Worm (Caenorhabditis elegans) whole organism, L2 larva: ENCODE measurements around the gene clec-72.

Source experiments
- C34F6.9 ChIP-seq: fragments of 150-350 bp; optimal IDR thresholded peaks from 2 replicates; lab custom pipeline; 2014; ENCODE audit warnings: missing biosample characterization, missing genetic modification characterization
- F13H6.1 ChIP-seq: sonication (generic microtip); optimal IDR thresholded peaks from 2 replicates; lab custom pipeline; 2016; ENCODE audit warnings: missing genetic modification characterization, missing compliant biosample characterization
- R02D3.7 ChIP-seq: fragments of 150-350 bp; optimal IDR thresholded peaks from 2 replicates; lab custom pipeline; 2014; ENCODE audit warnings: missing biosample characterization, missing genetic modification characterization
- Y55F3AM.14 ChIP-seq: fragments of 200-800 bp; sonication (Bioruptor generic); optimal IDR thresholded peaks from 2 replicates; lab custom pipeline; 2018; ENCODE audit warnings: mild to moderate bottlenecking, missing genetic modification characterization, missing compliant biosample characterization
- blmp-1 ChIP-seq: sonication (generic microtip); optimal IDR thresholded peaks from 2 replicates; lab custom pipeline; 2017; ENCODE audit warnings: missing genetic modification characterization, mild to moderate bottlenecking, missing compliant biosample characterization, antibody characterized with exemption, moderate library complexity; ENCODE audit not compliant: insufficient read depth
- ceh-16 ChIP-seq: fragments of 150-350 bp; optimal IDR thresholded peaks from 2 replicates; lab custom pipeline; 2014; ENCODE audit warnings: missing biosample characterization, missing genetic modification characterization
- ceh-82 ChIP-seq: fragments of 150-350 bp; optimal IDR thresholded peaks from 2 replicates; lab custom pipeline; 2014; ENCODE audit warnings: missing biosample characterization, missing genetic modification characterization
- crh-2 ChIP-seq: sonication (generic microtip); optimal IDR thresholded peaks from 2 replicates; lab custom pipeline; 2017; ENCODE audit warnings: missing biosample characterization, missing genetic modification characterization
- dmd-4 ChIP-seq: sonication (generic microtip); optimal IDR thresholded peaks from 2 replicates; lab custom pipeline; 2017; ENCODE audit warnings: missing biosample characterization, missing genetic modification characterization
- egl-27 ChIP-seq: sonication (generic microtip); optimal IDR thresholded peaks from 3 replicates; lab custom pipeline; 2017; ENCODE audit warnings: missing biosample characterization, missing genetic modification reagents, missing genetic modification characterization
- elt-1 ChIP-seq: fragments of 150-350 bp; optimal IDR thresholded peaks from 2 replicates; lab custom pipeline; 2014; ENCODE audit warnings: missing biosample characterization, missing genetic modification characterization
- elt-3 ChIP-seq: sonication (generic microtip); optimal IDR thresholded peaks from 2 replicates; lab custom pipeline; 2017; ENCODE audit warnings: missing biosample characterization, missing genetic modification characterization
- fos-1 ChIP-seq: fragments of 150-350 bp; optimal IDR thresholded peaks from 2 replicates; lab custom pipeline; 2014; ENCODE audit warnings: missing biosample characterization, missing genetic modification characterization
- gmeb-1 ChIP-seq: fragments of 150-350 bp; optimal IDR thresholded peaks from 2 replicates; lab custom pipeline; 2014; ENCODE audit warnings: missing biosample characterization, missing genetic modification characterization
- lin-11 ChIP-seq: fragments of 150-350 bp; sonication (generic microtip); optimal IDR thresholded peaks from 2 replicates; lab custom pipeline; 2014; ENCODE audit warnings: missing biosample characterization, missing genetic modification characterization, inconsistent platforms, mixed read lengths
- lin-13 ChIP-seq: fragments of 150-350 bp; optimal IDR thresholded peaks from 2 replicates; lab custom pipeline; 2014; ENCODE audit warnings: missing biosample characterization, missing genetic modification reagents, missing genetic modification characterization
- lin-39 ChIP-seq: fragments of 150-350 bp; optimal IDR thresholded peaks from 2 replicates; lab custom pipeline; 2014; ENCODE audit warnings: missing biosample characterization, missing genetic modification reagents, missing genetic modification characterization
- mab-5 ChIP-seq: fragments of 150-350 bp; optimal IDR thresholded peaks from 2 replicates; lab custom pipeline; 2014; ENCODE audit warnings: missing biosample characterization, missing genetic modification characterization
- mbf-1 ChIP-seq: sonication (generic microtip); optimal IDR thresholded peaks from 2 replicates; lab custom pipeline; 2017; ENCODE audit warnings: missing biosample characterization, missing genetic modification characterization
- nhr-10 ChIP-seq: sonication (generic microtip); optimal IDR thresholded peaks from 2 replicates; lab custom pipeline; 2017; ENCODE audit warnings: missing biosample characterization, missing genetic modification characterization
- nhr-11 ChIP-seq: fragments of 150-350 bp; optimal IDR thresholded peaks from 2 replicates; lab custom pipeline; 2014; ENCODE audit warnings: missing biosample characterization, missing genetic modification characterization
- nhr-12 ChIP-seq: fragments of 150-350 bp; optimal IDR thresholded peaks from 2 replicates; lab custom pipeline; 2014; ENCODE audit warnings: missing biosample characterization, missing genetic modification characterization
- nhr-129 ChIP-seq: fragments of 150-350 bp; optimal IDR thresholded peaks from 2 replicates; lab custom pipeline; 2014; ENCODE audit warnings: missing biosample characterization, missing genetic modification characterization
- nhr-21 ChIP-seq: fragments of 150-350 bp; optimal IDR thresholded peaks from 2 replicates; lab custom pipeline; 2014; ENCODE audit warnings: missing biosample characterization, missing genetic modification characterization
- nhr-23 ChIP-seq: fragments of 150-350 bp; optimal IDR thresholded peaks from 2 replicates; lab custom pipeline; 2014; ENCODE audit warnings: missing biosample characterization, missing genetic modification reagents, missing genetic modification characterization
- nhr-237 ChIP-seq: fragments of 150-350 bp; optimal IDR thresholded peaks from 2 replicates; lab custom pipeline; 2014; ENCODE audit warnings: missing biosample characterization, missing genetic modification characterization
- nhr-25 ChIP-seq: fragments of 150-350 bp; sonication (generic microtip); optimal IDR thresholded peaks from 3 replicates; lab custom pipeline; 2014; ENCODE audit warnings: missing biosample characterization, missing genetic modification characterization
- nhr-6 ChIP-seq: fragments of 150-350 bp; optimal IDR thresholded peaks from 2 replicates; lab custom pipeline; 2014; ENCODE audit warnings: missing biosample characterization, missing genetic modification characterization
- nhr-77 ChIP-seq: fragments of 150-350 bp; optimal IDR thresholded peaks from 2 replicates; lab custom pipeline; 2014; ENCODE audit warnings: missing biosample characterization, missing genetic modification characterization
- peb-1 ChIP-seq: fragments of 150-350 bp; optimal IDR thresholded peaks from 2 replicates; lab custom pipeline; 2014; ENCODE audit warnings: missing biosample characterization, missing genetic modification characterization
- sem-4 ChIP-seq: fragments of 150-350 bp; optimal IDR thresholded peaks from 2 replicates; lab custom pipeline; 2014; ENCODE audit warnings: missing biosample characterization, missing genetic modification reagents, missing genetic modification characterization
- sma-3 ChIP-seq: sonication (generic microtip); optimal IDR thresholded peaks from 2 replicates; lab custom pipeline; 2016; ENCODE audit warnings: missing genetic modification reagents, missing genetic modification characterization, missing compliant biosample characterization
- sma-9 ChIP-seq, 2 experiments: fragments of 150-350 bp in 1 of 2; sonication (generic microtip) in 1 of 2; optimal IDR thresholded peaks; 2 replicates each; lab custom pipeline; 2014 to 2016; ENCODE audit warnings: missing genetic modification characterization in 2 of 2, mild to moderate bottlenecking in 1 of 2, missing biosample characterization in 1 of 2, missing compliant biosample characterization in 1 of 2, missing genetic modification reagents in 1 of 2, moderate library complexity in 1 of 2
- snpc-4 ChIP-seq: fragments of 150-350 bp; optimal IDR thresholded peaks from 2 replicates; lab custom pipeline; 2014; ENCODE audit warnings: missing biosample characterization, missing genetic modification characterization
- unc-39 ChIP-seq: fragments of 150-350 bp; optimal IDR thresholded peaks from 2 replicates; lab custom pipeline; 2014; ENCODE audit warnings: missing biosample characterization, missing genetic modification characterization
- unc-55 ChIP-seq: fragments of 150-350 bp; sonication (generic microtip); optimal IDR thresholded peaks from 3 replicates; lab custom pipeline; 2014; ENCODE audit warnings: missing biosample characterization, missing genetic modification reagents, missing genetic modification characterization
- unc-62 ChIP-seq: fragments of 150-350 bp; optimal IDR thresholded peaks from 2 replicates; lab custom pipeline; 2014; ENCODE audit warnings: missing biosample characterization, missing genetic modification reagents, missing genetic modification characterization
- zag-1 ChIP-seq: fragments of 150-350 bp; optimal IDR thresholded peaks from 2 replicates; lab custom pipeline; 2014; ENCODE audit warnings: missing biosample characterization, missing genetic modification characterization
- ztf-1 ChIP-seq: fragments of 200-800 bp; sonication (Bioruptor generic); conservative IDR thresholded peaks from 2 replicates; pipeline ENCODE4 v1.3.6; 2022; ENCODE audit warnings: missing genetic modification characterization, missing compliant biosample characterization
- ztf-11 ChIP-seq: sonication (generic microtip); optimal IDR thresholded peaks from 2 replicates; lab custom pipeline; 2017; ENCODE audit warnings: missing biosample characterization, missing genetic modification characterization

Gene clec-72

ce11 chrIV:3988132-3988531 lies 43.5 kb downstream of the clec-72 start:
- no peak for TF ChIP-seq nhr-129
- no peak for TF ChIP-seq snpc-4 (tag; lab: Kevin White, UChicago)
- TF ChIP-seq F13H6.1 (tag; lab: Kevin White, UChicago), result no peak
- no peak for TF ChIP-seq ceh-16 (tag; lab: Kevin White, UChicago)
- TF ChIP-seq lin-11 (tag; lab: Kevin White, UChicago), result no peak
- no peak for TF ChIP-seq nhr-25 (tag; lab: Kevin White, UChicago)
- no peak for TF ChIP-seq zag-1 (tag; lab: Kevin White, UChicago)
- TF ChIP-seq sem-4, result no peak
- TF ChIP-seq elt-3 (tag; lab: Kevin White, UChicago), result no peak
- no peak for TF ChIP-seq peb-1 (tag; lab: Kevin White, UChicago)
- TF ChIP-seq unc-62 (GFP tag; lab: Kevin White, UChicago), result no peak
- no peak for TF ChIP-seq ceh-82 (tag; lab: Kevin White, UChicago)
- no peak for TF ChIP-seq sma-9 (GFP tag; optimal IDR thresholded peaks at IDR 0.05; lab: Kevin White, UChicago)
- TF ChIP-seq sma-9 (tag; optimal IDR thresholded peaks at IDR 0.05; lab: Kevin White, UChicago), result no peak
- TF ChIP-seq lin-13 (GFP tag; lab: Kevin White, UChicago), result no peak
- no peak for TF ChIP-seq nhr-10
- TF ChIP-seq nhr-237 (tag; lab: Kevin White, UChicago), result no peak

ce11 chrIV:3988638-3989152 lies 44.1 kb downstream of the clec-72 start, which contains the start of gene clec-78:
Gene clec-78, plus strand, starts transcription at chrIV:3989102.
- TF ChIP-seq sem-4 (no peak), dmd-4 (tag; lab: Kevin White, UChicago) (no peak), ztf-1 (GFP tag; lab: Robert Waterston, UW) (no peak), peb-1 (tag; lab: Kevin White, UChicago) (no peak), nhr-23 (no peak), unc-39 (no peak), gmeb-1 (tag; lab: Kevin White, UChicago) (peak; percentile 62), R02D3.7 (tag; lab: Kevin White, UChicago) (no peak), elt-3 (tag; lab: Kevin White, UChicago) (no peak), sma-9 (GFP tag; optimal IDR thresholded peaks at IDR 0.05; lab: Kevin White, UChicago) (peak; percentile 65), sma-9 (tag; optimal IDR thresholded peaks at IDR 0.05; lab: Kevin White, UChicago) (no peak), nhr-11 (tag; lab: Kevin White, UChicago) (no peak), unc-55 (no peak), ceh-82 (tag; lab: Kevin White, UChicago) (no peak), egl-27 (tag; lab: Kevin White, UChicago) (peak; percentile 45), ztf-11 (tag; lab: Kevin White, UChicago) (no peak), unc-62 (GFP tag; lab: Kevin White, UChicago) (no peak), lin-39 (tag; lab: Kevin White, UChicago) (no peak), fos-1 (tag; lab: Kevin White, UChicago) (peak; percentile 100), nhr-129 (no peak)

- TF ChIP-seq elt-1 (tag; lab: Kevin White, UChicago), result no peak
- no peak for TF ChIP-seq nhr-25 (tag; lab: Kevin White, UChicago)
- no peak for TF ChIP-seq Y55F3AM.14 (GFP tag; lab: Kevin White, UChicago)
- TF ChIP-seq, all 48 proteins: peak for 0
These were observed 48.7 kb downstream of the clec-72 start, which contains the start of gene F47C12.6 for ce11 chrIV:3993292-3993691. Gene F47C12.6, minus strand, starts transcription at chrIV:3993392.

ce11 chrIV:3994318-3994717 lies 49.7 kb downstream of the clec-72 start, which contains the start of gene F47C12.13:
Gene F47C12.13, minus strand, starts transcription at chrIV:3994418.
- TF ChIP-seq nhr-10 (no peak), nhr-21 (tag; lab: Kevin White, UChicago) (no peak), crh-2 (tag; lab: Kevin White, UChicago) (no peak), nhr-11 (tag; lab: Kevin White, UChicago) (no peak), unc-39 (no peak), zag-1 (tag; lab: Kevin White, UChicago) (no peak), sma-3 (no peak)

ce11 chrIV:3995384-3995783 lies 50.8 kb downstream of the clec-72 start, which contains the start of gene F47C12.7:
Gene F47C12.7, minus strand, starts transcription at chrIV:3995484.
- TF ChIP-seq nhr-77 (tag; lab: Kevin White, UChicago) (no peak), mab-5 (no peak), C34F6.9 (tag; lab: Kevin White, UChicago) (no peak), mbf-1 (no peak), ztf-11 (tag; lab: Kevin White, UChicago) (no peak), unc-39 (no peak), lin-13 (GFP tag; lab: Kevin White, UChicago) (no peak), nhr-12 (no peak), blmp-1 (tag; lab: Kevin White, UChicago) (no peak), nhr-6 (no peak)
